Fruit fly (Drosophila melanogaster): Measurements from ENCODE around the gene CG33286.

dm6 chr3L:20976383-20976782, 1.9 kb upstream of the CG33286 start:
- TF ChIP-seq kay (GFP tag; ENCODE audit: borderline replicate concordance) (no peak), CG11617 (GFP tag; optimal IDR thresholded peaks at IDR 0.05) (no peak), CG7101 (tag; optimal IDR thresholded peaks at IDR 0.05) (no peak), pad (GFP tag; optimal IDR thresholded peaks at IDR 0.05) (no peak), bab1 (GFP tag; optimal IDR thresholded peaks at IDR 0.05) (no peak), CG12768 (GFP tag; optimal IDR thresholded peaks at IDR 0.05) (no peak)

Data from whole organism, adult.